Worm (Caenorhabditis elegans) whole organism, late embryonic: ENCODE measurements around the gene srh-80.
A peak's percentile ranks its signal among the peaks of the same experiment; 100 is the strongest.
"Not testable (repeated sequence)": the region's sequence is repeated elsewhere in the genome, so short reads cannot be mapped to it uniquely, and the experiment has no call there.

Experiments
- T23F11.4 ChIP-seq: fragments of 200-800 bp; sonication (Bioruptor generic); optimal IDR thresholded peaks from 2 replicates; lab custom pipeline; 2018; ENCODE audit warnings: mild to moderate bottlenecking, missing genetic modification characterization, missing compliant biosample characterization
- ahr-1 ChIP-seq: sonication (generic microtip); optimal IDR thresholded peaks from 2 replicates; lab custom pipeline; 2016; ENCODE audit warnings: missing genetic modification characterization, missing compliant biosample characterization
- ceh-2 ChIP-seq: sonication (generic microtip); optimal IDR thresholded peaks from 2 replicates; lab custom pipeline; 2016; ENCODE audit warnings: missing genotype, missing genetic modification characterization, missing compliant biosample characterization
- ceh-24 ChIP-seq: sonication (generic microtip); optimal IDR thresholded peaks from 2 replicates; lab custom pipeline; 2016; ENCODE audit warnings: mild to moderate bottlenecking, missing genetic modification characterization, missing compliant biosample characterization
- ceh-30 ChIP-seq: fragments of 150-350 bp; optimal IDR thresholded peaks from 2 replicates; lab custom pipeline; 2014; ENCODE audit warnings: missing biosample characterization, missing genetic modification characterization
- ceh-34 ChIP-seq: sonication (generic microtip); optimal IDR thresholded peaks from 2 replicates; lab custom pipeline; 2016; ENCODE audit warnings: mild to moderate bottlenecking, missing genetic modification characterization, missing compliant biosample characterization
- ceh-45 ChIP-seq: fragments of 200-800 bp; sonication (Bioruptor generic); IDR thresholded peaks from 2 replicates; pipeline ENCODE4 v1.3.6; 2022; ENCODE audit warnings: missing genetic modification reagents, missing genetic modification characterization, missing compliant biosample characterization
- ceh-6 ChIP-seq: fragments of 200-800 bp; sonication (Bioruptor generic); optimal IDR thresholded peaks from 2 replicates; lab custom pipeline; 2018; ENCODE audit warnings: mild to moderate bottlenecking, missing genetic modification characterization, missing compliant biosample characterization
- che-1 ChIP-seq: sonication (generic microtip); optimal IDR thresholded peaks from 2 replicates; lab custom pipeline; 2016; ENCODE audit warnings: mild to moderate bottlenecking, missing genetic modification characterization, missing compliant biosample characterization
- dve-1 ChIP-seq: sonication (generic microtip); optimal IDR thresholded peaks from 2 replicates; lab custom pipeline; 2017; ENCODE audit warnings: antibody characterized with exemption, mild to moderate bottlenecking, missing genetic modification characterization, missing compliant biosample characterization
- elt-2 ChIP-seq: sonication (generic microtip); optimal IDR thresholded peaks from 2 replicates; lab custom pipeline; 2016; ENCODE audit warnings: missing genetic modification reagents, missing genetic modification characterization, missing compliant biosample characterization
- ets-4 ChIP-seq: sonication (generic microtip); optimal IDR thresholded peaks from 2 replicates; lab custom pipeline; 2016; ENCODE audit warnings: missing genetic modification characterization, missing compliant biosample characterization
- eyg-1 ChIP-seq: sonication (generic microtip); optimal IDR thresholded peaks from 2 replicates; lab custom pipeline; 2016; ENCODE audit warnings: missing genotype, missing genetic modification characterization, missing compliant biosample characterization
- fax-1 ChIP-seq: sonication (generic microtip); optimal IDR thresholded peaks from 2 replicates; lab custom pipeline; 2016; ENCODE audit warnings: missing genotype, missing genetic modification characterization, missing compliant biosample characterization
- fkh-6 ChIP-seq: sonication (generic microtip); optimal IDR thresholded peaks from 2 replicates; lab custom pipeline; 2016; ENCODE audit warnings: missing genetic modification characterization, missing compliant biosample characterization
- gmeb-2 ChIP-seq: sonication (generic microtip); optimal IDR thresholded peaks from 2 replicates; lab custom pipeline; 2016; ENCODE audit warnings: missing genetic modification characterization, inconsistent platforms, missing compliant biosample characterization
- hlh-13 ChIP-seq: fragments of 200-800 bp; sonication (Bioruptor generic); optimal IDR thresholded peaks from 2 replicates; lab custom pipeline; 2018; ENCODE audit warnings: mild to moderate bottlenecking, missing genetic modification characterization, missing compliant biosample characterization
- hlh-15 ChIP-seq: sonication (generic microtip); optimal IDR thresholded peaks from 2 replicates; lab custom pipeline; 2016; ENCODE audit warnings: missing genetic modification characterization, missing compliant biosample characterization
- hlh-30 ChIP-seq: sonication (generic microtip); optimal IDR thresholded peaks from 2 replicates; lab custom pipeline; 2017; ENCODE audit warnings: antibody characterized with exemption, missing genetic modification characterization, missing compliant biosample characterization; ENCODE audit not compliant: insufficient read depth
- hlh-8 ChIP-seq: sonication (generic microtip); optimal IDR thresholded peaks from 2 replicates; lab custom pipeline; 2016; ENCODE audit warnings: missing genotype, missing genetic modification characterization, missing compliant biosample characterization
- lim-6 ChIP-seq: sonication (generic microtip); optimal IDR thresholded peaks from 2 replicates; lab custom pipeline; 2016; ENCODE audit warnings: missing genetic modification characterization, missing compliant biosample characterization
- lin-11 ChIP-seq: fragments of 200-800 bp; sonication (Bioruptor generic); optimal IDR thresholded peaks from 2 replicates; lab custom pipeline; 2018; ENCODE audit warnings: mild to moderate bottlenecking, missing genetic modification characterization, missing compliant biosample characterization
- madf-2 ChIP-seq: sonication (generic microtip); optimal IDR thresholded peaks from 2 replicates; lab custom pipeline; 2017; ENCODE audit warnings: missing genetic modification characterization, missing compliant biosample characterization
- mec-3 ChIP-seq: sonication (generic microtip); optimal IDR thresholded peaks from 2 replicates; lab custom pipeline; 2016; ENCODE audit warnings: borderline replicate concordance, missing genetic modification characterization, missing compliant biosample characterization
- nfya-1 ChIP-seq: sonication (generic microtip); optimal IDR thresholded peaks from 2 replicates; lab custom pipeline; 2017; ENCODE audit warnings: missing genetic modification characterization, mild to moderate bottlenecking, missing compliant biosample characterization, antibody characterized with exemption, moderate library complexity
- nhr-11 ChIP-seq: fragments of 150-350 bp; optimal IDR thresholded peaks from 2 replicates; lab custom pipeline; 2014; ENCODE audit warnings: missing biosample characterization, missing genetic modification characterization
- nhr-232 ChIP-seq: sonication (generic microtip); optimal IDR thresholded peaks from 2 replicates; lab custom pipeline; 2016; ENCODE audit warnings: missing genetic modification characterization, missing compliant biosample characterization
- odd-2 ChIP-seq: sonication (generic microtip); optimal IDR thresholded peaks from 2 replicates; lab custom pipeline; 2017; ENCODE audit warnings: antibody characterized with exemption, mild to moderate bottlenecking, missing genetic modification characterization, missing compliant biosample characterization
- pag-3 ChIP-seq: sonication (generic microtip); optimal IDR thresholded peaks from 2 replicates; lab custom pipeline; 2016; ENCODE audit warnings: missing compliant biosample characterization, missing genetic modification characterization, borderline replicate concordance
- pax-1 ChIP-seq: fragments of 150-350 bp; optimal IDR thresholded peaks from 2 replicates; lab custom pipeline; 2014; ENCODE audit warnings: missing biosample characterization, missing genetic modification characterization
- ref-2 ChIP-seq: sonication (generic microtip); optimal IDR thresholded peaks from 2 replicates; lab custom pipeline; 2016; ENCODE audit warnings: missing genetic modification characterization, missing compliant biosample characterization
- rnt-1 ChIP-seq: sonication (generic microtip); optimal IDR thresholded peaks from 2 replicates; lab custom pipeline; 2016; ENCODE audit warnings: missing genetic modification characterization, missing compliant biosample characterization
- syd-9 ChIP-seq: sonication (generic microtip); optimal IDR thresholded peaks from 2 replicates; lab custom pipeline; 2016; ENCODE audit warnings: mild to moderate bottlenecking, missing genetic modification characterization, moderate library complexity, missing compliant biosample characterization
- tbx-2 ChIP-seq: sonication (generic microtip); optimal IDR thresholded peaks from 2 replicates; lab custom pipeline; 2016; ENCODE audit warnings: missing genetic modification characterization, missing compliant biosample characterization
- unc-42 ChIP-seq: sonication (generic microtip); optimal IDR thresholded peaks from 2 replicates; lab custom pipeline; 2016; ENCODE audit warnings: missing genotype, missing genetic modification characterization, missing compliant biosample characterization
- unc-55 ChIP-seq: sonication (generic microtip); optimal IDR thresholded peaks from 2 replicates; lab custom pipeline; 2017; ENCODE audit warnings: missing biosample characterization, missing genetic modification reagents, missing genetic modification characterization
- unc-86 ChIP-seq: sonication (generic microtip); optimal IDR thresholded peaks from 2 replicates; lab custom pipeline; 2016; ENCODE audit warnings: missing genetic modification characterization, missing compliant biosample characterization
- ztf-16 ChIP-seq: sonication (generic microtip); optimal IDR thresholded peaks from 2 replicates; lab custom pipeline; 2017; ENCODE audit warnings: missing genetic modification characterization, missing compliant biosample characterization

srh-80 gene

DNA sequence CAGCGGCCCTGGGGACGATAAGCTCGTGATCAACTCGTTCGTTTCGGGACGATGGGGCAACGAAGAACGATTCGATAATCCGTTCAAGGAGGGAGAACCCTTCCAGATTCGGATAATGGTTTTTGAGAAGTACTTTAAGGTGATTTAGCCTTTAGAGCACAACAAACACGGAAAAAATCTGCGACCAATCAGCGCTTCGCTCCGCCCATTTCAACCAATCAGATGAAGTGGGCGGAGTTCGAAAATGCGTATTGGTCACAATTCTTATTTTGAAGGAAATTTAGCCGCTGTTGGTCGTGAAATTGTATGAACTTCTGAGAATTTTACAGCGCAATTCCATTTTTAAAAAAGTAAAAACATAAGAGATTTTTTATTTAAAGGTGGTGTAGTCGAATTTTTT, 12.9 kb upstream of the srh-80 start:
- TF ChIP-seq syd-9 = no peak
- TF ChIP-seq nfya-1 (tag; lab: Kevin White, UChicago) = peak; percentile 86

ce11 chrV:211388-212168, 8.2 kb upstream of the srh-80 start:
- TF ChIP-seq ztf-16 (tag; lab: Kevin White, UChicago) = no peak
- TF ChIP-seq fax-1 = no peak
- TF ChIP-seq dve-1 (tag; lab: Kevin White, UChicago) = no peak
- TF ChIP-seq gmeb-2 (tag; lab: Kevin White, UChicago) = no peak
- no peak for TF ChIP-seq ceh-2 (tag; lab: Kevin White, UChicago)
- no peak for TF ChIP-seq pag-3 (tag; lab: Kevin White, UChicago)

- not testable (repeated sequence) for TF ChIP-seq unc-55 (GFP tag; lab: Kevin White, UChicago); nhr-11 (tag; lab: Kevin White, UChicago); ceh-30
These were observed 7.0 kb upstream of the srh-80 start, which contains the start of gene DC2.5 for ce11 chrV:212687-213086. TSS of gene DC2.5 (minus strand) at chrV:212787.

ce11 chrV:215697-216096, 4.0 kb upstream of the srh-80 start:
- TF ChIP-seq T23F11.4 (GFP tag; lab: Kevin White, UChicago) = no peak
- no peak for TF ChIP-seq ceh-6 (GFP tag; lab: Kevin White, UChicago)
- no peak for TF ChIP-seq tbx-2 (tag; lab: Kevin White, UChicago)
- TF ChIP-seq unc-55 (GFP tag; lab: Kevin White, UChicago) = no peak
- no peak for TF ChIP-seq fkh-6
- no peak for TF ChIP-seq pag-3 (tag; lab: Kevin White, UChicago)
- TF ChIP-seq ceh-34 = no peak
- TF ChIP-seq ceh-45 = no peak
- no peak for TF ChIP-seq nhr-232 (tag; lab: Kevin White, UChicago)
- no peak for TF ChIP-seq hlh-15 (tag; lab: Kevin White, UChicago)
- TF ChIP-seq lin-11 (tag; lab: Kevin White, UChicago) = no peak
- TF ChIP-seq dve-1 (tag; lab: Kevin White, UChicago) = no peak
- TF ChIP-seq syd-9 = no peak
- TF ChIP-seq rnt-1 = no peak
- no peak for TF ChIP-seq mec-3 (tag; lab: Kevin White, UChicago)
- no peak for TF ChIP-seq che-1
- TF ChIP-seq hlh-8 = no peak
- no peak for TF ChIP-seq unc-42 (tag; lab: Kevin White, UChicago)
- TF ChIP-seq odd-2 (tag; lab: Kevin White, UChicago) = no peak
- no peak for TF ChIP-seq ceh-24

DNA sequence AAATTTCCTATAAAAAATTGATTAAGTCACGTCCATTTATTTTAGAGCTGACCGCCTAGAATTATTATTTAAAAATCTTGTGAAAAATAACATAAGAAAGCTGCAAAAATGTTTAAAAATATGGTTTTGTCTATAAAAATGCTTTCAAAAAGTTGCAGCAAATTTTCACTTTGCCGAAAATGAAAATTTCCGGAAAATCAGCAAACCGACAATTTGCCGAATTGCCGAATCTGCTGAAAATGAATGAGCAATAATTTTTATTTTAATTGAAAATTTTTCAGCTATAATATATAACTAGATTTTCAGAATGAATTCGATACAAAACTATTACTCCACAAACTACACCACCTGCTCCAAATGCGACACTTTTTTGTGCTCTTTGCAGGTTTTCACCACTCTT, 2.9 kb upstream of the srh-80 start, which contains the start of gene srh-78:
Gene srh-78, plus strand, starts transcription at position 301 of the 400 bp plus-strand sequence.
- TF ChIP-seq elt-2 (tag; lab: Kevin White, UChicago) (no peak), pax-1 (no peak), hlh-15 (tag; lab: Kevin White, UChicago) (no peak), ref-2 (no peak), lim-6 (tag; lab: Kevin White, UChicago) (no peak), hlh-13 (GFP tag; lab: Kevin White, UChicago) (no peak), mec-3 (tag; lab: Kevin White, UChicago) (no peak), unc-86 (tag; lab: Kevin White, UChicago) (no peak), ahr-1 (tag; lab: Kevin White, UChicago) (no peak), tbx-2 (tag; lab: Kevin White, UChicago) (no peak), madf-2 (tag; lab: Kevin White, UChicago) (no peak), ets-4 (tag; lab: Kevin White, UChicago) (no peak), hlh-30 (no peak), eyg-1 (tag; lab: Kevin White, UChicago) (no peak), lin-11 (tag; lab: Kevin White, UChicago) (no peak), ztf-16 (tag; lab: Kevin White, UChicago) (no peak), odd-2 (tag; lab: Kevin White, UChicago) (no peak), T23F11.4 (GFP tag; lab: Kevin White, UChicago) (no peak)
- TF ChIP-seq, all 69 proteins: peak for 0
